Worm (Caenorhabditis elegans): Measurements from ENCODE around the gene Y39G8C.2.

ce11 chrII:14112842-14113241 is 15.4 kb upstream of the Y39G8C.2 start:
- TF ChIP-seq blmp-1 (tag; optimal IDR thresholded peaks at IDR 0.05) (no peak), unc-120 (tag; optimal IDR thresholded peaks at IDR 0.05; ENCODE audit: poor library complexity, severe bottlenecking) (no peak), mep-1 (tag; optimal IDR thresholded peaks at IDR 0.05) (no peak)
